Fruit fly (Drosophila melanogaster): ENCODE measurements around the gene CG12502.
A peak's percentile ranks its signal among the peaks of the same experiment; 100 is the strongest.

CG12502 gene

dm6 chr3L:832897-833857 lies 32.0 kb upstream of the CG12502 start, which contains the start of gene Sf3b3 (continued):
- TF ChIP-seq CG6683 (GFP tag; optimal IDR thresholded peaks at IDR 0.05) (no peak), YL-1 (GFP tag; optimal IDR thresholded peaks at IDR 0.05) (peak; percentile 70), kni (GFP tag; optimal IDR thresholded peaks at IDR 0.05) (no peak), sens-2 (GFP tag; IDR thresholded peaks at IDR 0.05) (no peak), grn (GFP tag; optimal IDR thresholded peaks at IDR 0.05) (no peak), Six4 (GFP tag; optimal IDR thresholded peaks at IDR 0.05) (no peak), tll (GFP tag; optimal IDR thresholded peaks at IDR 0.05) (no peak), CG6654 (GFP tag; optimal IDR thresholded peaks at IDR 0.05) (no peak), BtbVII (GFP tag; optimal IDR thresholded peaks at IDR 0.05) (peak; percentile 7), E2f2 (GFP tag; IDR thresholded peaks at IDR 0.05) (no peak; the same call in 1 of the 2 replicates), crp (GFP tag; optimal IDR thresholded peaks at IDR 0.05) (no peak), CG16815 (GFP tag; optimal IDR thresholded peaks at IDR 0.05) (no peak), bowl (GFP tag; IDR thresholded peaks at IDR 0.05) (no peak), sima (GFP tag; optimal IDR thresholded peaks at IDR 0.05) (no peak), Antp (GFP tag; optimal IDR thresholded peaks at IDR 0.05) (no peak), CG2875 (GFP tag; optimal IDR thresholded peaks at IDR 0.05) (no peak), CG3838 (GFP tag; optimal IDR thresholded peaks at IDR 0.05) (no peak), CG8359 (GFP tag; optimal IDR thresholded peaks at IDR 0.05; ENCODE audit: borderline replicate concordance) (no peak), chif (GFP tag; optimal IDR thresholded peaks at IDR 0.05) (no peak), CG15696 (tag; optimal IDR thresholded peaks at IDR 0.05) (no peak), CG13894 (tag; optimal IDR thresholded peaks at IDR 0.05) (peak; percentile 28), fd64A (GFP tag; optimal IDR thresholded peaks at IDR 0.05) (no peak), Elba2 (GFP tag; optimal IDR thresholded peaks at IDR 0.05) (no peak), C15 (GFP tag; IDR thresholded peaks at IDR 0.05) (no peak), esg (GFP tag; conservative IDR thresholded peaks at IDR 0.05) (no peak), CG8765 (GFP tag; IDR thresholded peaks at IDR 0.05) (no peak), Dll (GFP tag; IDR thresholded peaks at IDR 0.05; ENCODE audit: partially characterized antibody) (peak; percentile 68; the same call in 3 of the 4 replicates), Fer3 (tag; optimal IDR thresholded peaks at IDR 0.05) (no peak), nom (GFP tag; optimal IDR thresholded peaks at IDR 0.05) (peak; percentile 68), Max (GFP tag; optimal IDR thresholded peaks at IDR 0.05) (no peak), seq (GFP tag; IDR thresholded peaks at IDR 0.05) (no peak), CG3847 (GFP tag; IDR thresholded peaks at IDR 0.05) (no peak), CG10959 (GFP tag; IDR thresholded peaks at IDR 0.05) (no peak), CG6854 (GFP tag; optimal IDR thresholded peaks at IDR 0.05) (no peak), vvl (GFP tag; IDR thresholded peaks at IDR 0.05) (0 out of 2 replicates have a peak, but pooled peaks have one; percentile 36), Scr (GFP tag; IDR thresholded peaks at IDR 0.05; ENCODE audit: partially characterized antibody) (peak; percentile 61), gro (GFP tag; optimal IDR thresholded peaks at IDR 0.05) (no peak), Kr (GFP tag; optimal IDR thresholded peaks at IDR 0.05) (no peak), CG18764 (GFP tag; optimal IDR thresholded peaks at IDR 0.05) (no peak), Atf6 (GFP tag; IDR thresholded peaks at IDR 0.05) (no peak; the same call in 1 of the 2 replicates), Chrac-16 (GFP tag; optimal IDR thresholded peaks at IDR 0.05) (no peak), NfI (GFP tag; optimal IDR thresholded peaks at IDR 0.05) (no peak), HLH54F (GFP tag; optimal IDR thresholded peaks at IDR 0.05) (no peak), CG10366 (GFP tag; IDR thresholded peaks at IDR 0.05) (no peak), Sin3A (optimal IDR thresholded peaks at IDR 0.05) (no peak), CG1603 (tag; optimal IDR thresholded peaks at IDR 0.05) (peak; percentile 10), CG9727 (GFP tag; optimal IDR thresholded peaks at IDR 0.05) (peak; percentile 56), CG3726 (GFP tag; IDR thresholded peaks at IDR 0.05) (no peak), Nf-YB (GFP tag; optimal IDR thresholded peaks at IDR 0.05) (no peak)
